Fruit fly (Drosophila melanogaster) Kc167 (cell line): ENCODE measurements around the gene rst.

Source experiments
- Myc ChIP-seq: fragments of >200 bp; optimal IDR thresholded peaks from 2 replicates; lab custom pipeline; 2017; ENCODE audit warnings: missing external identifiers
- Sin3A ChIP-seq: fragments of >200 bp; optimal IDR thresholded peaks from 2 replicates; lab custom pipeline; 2018; ENCODE audit warnings: missing external identifiers
- h ChIP-seq: fragments of >200 bp; optimal IDR thresholded peaks from 3 replicates; lab custom pipeline; 2018; ENCODE audit warnings: missing external identifiers
- insv ChIP-seq: fragments of >200 bp; optimal IDR thresholded peaks from 3 replicates; lab custom pipeline; 2018; ENCODE audit warnings: missing external identifiers
- psq ChIP-seq: fragments of >200 bp; optimal IDR thresholded peaks from 2 replicates; lab custom pipeline; 2017; ENCODE audit warnings: missing external identifiers
- ttk ChIP-seq: sonication (Bioruptor generic); optimal IDR thresholded peaks from 2 replicates; lab custom pipeline; 2017; ENCODE audit warnings: missing external identifiers

Gene rst

DNA sequence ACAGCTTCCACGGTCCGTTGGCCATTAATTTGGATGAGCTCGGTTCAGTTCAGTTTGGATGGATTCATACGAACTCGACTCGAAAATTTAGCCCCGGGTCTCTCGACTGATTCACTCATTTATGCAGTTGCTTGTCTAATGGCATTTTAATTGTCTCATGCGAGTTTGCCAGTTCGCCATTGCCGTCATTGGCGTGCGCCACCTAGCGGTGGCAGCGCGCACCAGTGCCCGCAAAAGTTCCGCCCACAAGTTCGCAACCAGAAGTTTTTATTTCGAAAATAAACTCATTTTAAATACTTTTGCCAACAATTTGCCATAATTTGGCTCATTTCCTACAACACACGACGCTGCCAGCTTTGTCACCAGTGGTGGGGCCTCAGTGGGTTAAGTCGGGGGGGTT lies 58.5 kb downstream of the rst start:
- TF ChIP-seq psq (lab: Kevin White, UChicago) (no peak), Sin3A (no peak), insv (no peak), Myc (lab: Kevin White, UChicago) (no peak), ttk (no peak), h (lab: Kevin White, UChicago) (no peak)

DNA sequence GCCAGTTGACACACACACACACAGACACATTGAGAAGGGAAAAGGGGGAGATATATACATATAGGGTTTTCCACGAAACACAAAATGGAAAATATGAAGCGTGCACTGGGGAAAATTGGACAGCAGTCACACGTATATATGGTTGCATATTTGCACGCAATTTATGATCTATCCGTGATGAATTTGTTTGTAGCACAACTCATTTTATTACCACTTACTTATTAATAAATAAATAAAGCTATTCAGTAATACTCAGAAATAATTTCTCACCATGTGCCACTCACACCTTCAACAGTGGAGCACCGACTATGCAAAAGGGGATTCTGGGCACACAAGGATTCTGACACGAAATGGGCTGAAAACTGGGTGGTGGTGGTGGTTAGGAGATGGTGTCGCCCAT lies 59.5 kb downstream of the rst start:
- TF ChIP-seq Sin3A (no peak), Myc (lab: Kevin White, UChicago) (no peak), psq (lab: Kevin White, UChicago) (no peak), ttk (no peak), h (lab: Kevin White, UChicago) (no peak), insv (no peak)

DNA sequence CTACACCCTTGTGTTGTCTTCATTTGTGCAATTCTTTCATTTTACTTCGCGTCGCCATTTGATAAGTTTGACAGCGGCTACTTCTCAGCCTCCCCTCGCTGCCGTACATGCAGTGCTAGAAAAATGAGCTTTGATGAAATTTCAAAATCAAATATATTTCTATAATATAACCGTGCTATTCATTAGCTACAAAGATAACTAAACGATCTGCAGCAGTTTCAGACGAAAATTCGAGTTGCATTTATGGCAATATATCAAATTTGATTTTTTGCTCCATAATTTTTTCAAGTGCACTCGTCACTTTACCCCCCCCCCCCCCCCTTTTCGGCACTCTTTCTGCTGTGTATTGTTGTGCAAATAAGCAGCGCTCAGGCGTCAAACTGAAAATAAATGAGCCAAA lies 61.1 kb downstream of the rst start:
- TF ChIP-seq Myc (lab: Kevin White, UChicago) = no peak
- TF ChIP-seq h (lab: Kevin White, UChicago) = no peak
- TF ChIP-seq insv = no peak
- TF ChIP-seq psq (lab: Kevin White, UChicago) = no peak
- no peak for TF ChIP-seq ttk
- TF ChIP-seq Sin3A = no peak

DNA sequence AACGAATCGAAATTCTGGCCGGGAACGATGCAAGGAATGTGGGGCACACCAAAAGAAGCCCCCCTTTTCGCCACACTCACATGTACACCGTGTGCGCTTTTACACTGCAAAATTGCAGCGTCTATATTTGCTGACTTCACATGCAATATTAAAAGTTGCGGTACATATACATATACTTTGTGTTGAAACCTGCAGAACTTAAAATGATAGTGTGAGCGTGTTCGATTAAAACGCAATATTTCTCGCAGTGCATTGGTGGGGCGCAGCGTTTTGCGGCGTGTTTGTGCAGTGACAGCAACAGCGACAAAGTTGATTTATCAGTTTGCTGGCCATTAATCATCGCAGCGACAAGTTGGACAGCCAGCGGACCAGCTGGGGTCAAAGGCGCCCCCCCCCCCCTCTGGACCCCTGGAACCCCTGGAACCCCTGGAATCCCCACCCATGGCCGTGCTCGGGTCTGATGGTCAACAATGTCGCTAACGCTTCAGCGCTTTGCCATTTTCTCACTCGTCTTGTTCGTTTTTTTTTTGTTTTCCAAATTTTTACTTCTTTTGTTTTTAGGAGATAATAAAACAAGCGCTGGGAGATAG lies 66.4 kb downstream of the rst start:
- TF ChIP-seq insv (no peak), h (lab: Kevin White, UChicago) (no peak), Sin3A (no peak), Myc (lab: Kevin White, UChicago) (no peak), psq (lab: Kevin White, UChicago) (no peak), ttk (no peak)
